Worm (Caenorhabditis elegans) whole organism, L3 larva: ENCODE measurements around the gene F22F7.2.

ENCODE experiments used
- aly-2 ChIP-seq: fragments of 150-350 bp; optimal IDR thresholded peaks from 2 replicates; lab custom pipeline; 2014; ENCODE audit warnings: missing biosample characterization, missing genetic modification characterization
- ama-1 ChIP-seq: fragments of 150-350 bp; optimal IDR thresholded peaks from 2 replicates; lab custom pipeline; 2018
- daf-12 ChIP-seq: fragments of 150-350 bp; optimal IDR thresholded peaks from 2 replicates; lab custom pipeline; 2014; ENCODE audit warnings: missing biosample characterization, missing genetic modification reagents, missing genetic modification characterization
- elt-3 ChIP-seq, 3 experiments: fragments of 150-350 bp in 1 of 3; sonication (generic microtip) in 2 of 3; optimal IDR thresholded peaks; 2 replicates in 2 of 3; 4 replicates in 1 of 3; lab custom pipeline; 2014 to 2017; ENCODE audit warnings: missing biosample characterization in 3 of 3, missing genetic modification characterization in 3 of 3
- lin-15B ChIP-seq: fragments of 150-350 bp; optimal IDR thresholded peaks from 2 replicates; lab custom pipeline; 2014; ENCODE audit warnings: missing biosample characterization, missing genetic modification characterization
- lin-39 ChIP-seq: fragments of 150-350 bp; optimal IDR thresholded peaks from 2 replicates; lab custom pipeline; 2018; ENCODE audit warnings: missing biosample characterization, missing genetic modification reagents, missing genetic modification characterization
- nhr-12 ChIP-seq: fragments of 150-350 bp; optimal IDR thresholded peaks from 2 replicates; lab custom pipeline; 2014; ENCODE audit warnings: missing biosample characterization, missing genetic modification characterization
- nhr-25 ChIP-seq: sonication (generic microtip); optimal IDR thresholded peaks from 2 replicates; lab custom pipeline; 2017; ENCODE audit warnings: missing biosample characterization, missing genetic modification characterization
- nhr-76 ChIP-seq: fragments of 150-350 bp; sonication (generic microtip); optimal IDR thresholded peaks from 5 replicates; lab custom pipeline; 2014; ENCODE audit warnings: missing biosample characterization, missing genetic modification characterization
- snpc-4 ChIP-seq: fragments of 150-350 bp; optimal IDR thresholded peaks from 2 replicates; lab custom pipeline; 2014; ENCODE audit warnings: missing biosample characterization, missing genetic modification characterization
- tbx-2 ChIP-seq: sonication (generic microtip); optimal IDR thresholded peaks from 2 replicates; lab custom pipeline; 2016; ENCODE audit warnings: mild to moderate bottlenecking, missing genetic modification characterization, missing compliant biosample characterization
- unc-62 ChIP-seq: fragments of 150-350 bp; sonication (generic microtip); optimal IDR thresholded peaks from 4 replicates; lab custom pipeline; 2014; ENCODE audit warnings: missing biosample characterization, missing genetic modification reagents, missing genetic modification characterization
- zag-1 ChIP-seq: fragments of 150-350 bp; optimal IDR thresholded peaks from 2 replicates; lab custom pipeline; 2014; ENCODE audit warnings: missing biosample characterization, missing genetic modification characterization
- ztf-11 ChIP-seq: fragments of 150-350 bp; optimal IDR thresholded peaks from 2 replicates; lab custom pipeline; 2014; ENCODE audit warnings: missing biosample characterization, missing genetic modification characterization

DNA sequence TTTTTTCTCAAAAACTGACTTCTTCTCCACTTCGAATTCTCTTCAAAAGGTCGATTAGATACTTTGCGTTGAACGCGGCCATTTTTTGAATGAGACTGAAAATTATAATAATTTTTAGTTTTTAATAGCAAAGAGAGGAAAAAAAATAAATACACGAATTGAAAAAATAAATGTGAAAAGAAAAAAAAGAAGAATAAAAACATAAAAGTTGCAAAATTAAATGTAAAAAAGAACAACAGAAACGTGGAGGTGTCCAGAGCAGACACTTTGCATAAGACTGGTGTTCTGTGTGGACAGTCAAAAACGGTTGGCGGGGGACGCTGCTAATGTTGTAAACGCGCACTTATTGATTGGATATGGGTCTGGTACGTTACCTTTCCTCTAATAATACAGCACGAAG lies 36.7 kb downstream of the F22F7.2 start, which contains the start of gene C45H4.14:
- TF ChIP-seq lin-39 (no peak), ztf-11 (tag; lab: Kevin White, UChicago) (no peak), nhr-76 (tag; lab: Kevin White, UChicago) (no peak), unc-62 (GFP tag; lab: Kevin White, UChicago) (no peak), nhr-25 (no peak), aly-2 (tag; lab: Kevin White, UChicago) (no peak), elt-3 (tag; optimal IDR thresholded peaks at IDR 0.05; lab: Kevin White, UChicago) (no peak), snpc-4 (tag; lab: Kevin White, UChicago) (no peak), lin-15B (no peak), nhr-12 (no peak), zag-1 (tag; lab: Kevin White, UChicago) (no peak), tbx-2 (no peak), daf-12 (tag; lab: Kevin White, UChicago) (no peak), ama-1 (lab: Kevin White, UChicago) (no peak)
